Fruit fly (Drosophila melanogaster) Kc167 (cell line): ENCODE data around the gene tal-1A.

Experiments
- h ChIP-seq: fragments of >200 bp; optimal IDR thresholded peaks from 3 replicates; lab custom pipeline; 2018; ENCODE audit warnings: missing external identifiers
- psq ChIP-seq: fragments of >200 bp; optimal IDR thresholded peaks from 2 replicates; lab custom pipeline; 2017; ENCODE audit warnings: missing external identifiers
- ttk ChIP-seq: sonication (Bioruptor generic); optimal IDR thresholded peaks from 2 replicates; lab custom pipeline; 2017; ENCODE audit warnings: missing external identifiers

- TF ChIP-seq psq (lab: Kevin White, UChicago), result no peak
- TF ChIP-seq ttk (lab: Kevin White, UChicago), result no peak
- no peak for TF ChIP-seq h (lab: Kevin White, UChicago)
These were observed 22.1 kb upstream of the tal-1A start for dm6 chr3R:13790820-13791219.
